Worm (Caenorhabditis elegans) whole organism, late embryonic: ENCODE measurements around the gene mltn-6.

Experiments used
- C38D4.7 ChIP-seq: fragments of 200-800 bp; sonication (Bioruptor generic); optimal IDR thresholded peaks from 2 replicates; lab custom pipeline; 2018; ENCODE audit warnings: mild to moderate bottlenecking, missing genetic modification characterization, moderate library complexity, missing compliant biosample characterization
- K09A11.1 ChIP-seq: sonication (generic microtip); optimal IDR thresholded peaks from 2 replicates; lab custom pipeline; 2017; ENCODE audit warnings: antibody characterized with exemption, mild to moderate bottlenecking, missing genetic modification characterization, missing compliant biosample characterization; ENCODE audit not compliant: insufficient read depth
- T23F11.4 ChIP-seq: fragments of 200-800 bp; sonication (Bioruptor generic); optimal IDR thresholded peaks from 2 replicates; lab custom pipeline; 2018; ENCODE audit warnings: mild to moderate bottlenecking, missing genetic modification characterization, missing compliant biosample characterization
- Y22D7AL.16 ChIP-seq: sonication (generic microtip); optimal IDR thresholded peaks from 2 replicates; lab custom pipeline; 2016; ENCODE audit warnings: missing genetic modification characterization, missing compliant biosample characterization
- ahr-1 ChIP-seq: sonication (generic microtip); optimal IDR thresholded peaks from 2 replicates; lab custom pipeline; 2016; ENCODE audit warnings: missing genetic modification characterization, missing compliant biosample characterization
- ama-1 ChIP-seq: fragments of 150-350 bp; optimal IDR thresholded peaks from 2 replicates; lab custom pipeline; 2014
- ceh-18 ChIP-seq: sonication (generic microtip); optimal IDR thresholded peaks from 2 replicates; lab custom pipeline; 2016; ENCODE audit warnings: missing genetic modification characterization, missing compliant biosample characterization
- ceh-19 ChIP-seq: fragments of 200-800 bp; sonication (Bioruptor generic); optimal IDR thresholded peaks from 2 replicates; lab custom pipeline; 2018; ENCODE audit warnings: mild to moderate bottlenecking, missing genetic modification characterization, missing compliant biosample characterization
- ceh-2 ChIP-seq: sonication (generic microtip); optimal IDR thresholded peaks from 2 replicates; lab custom pipeline; 2016; ENCODE audit warnings: missing genotype, missing genetic modification characterization, missing compliant biosample characterization
- ceh-22 ChIP-seq: sonication (generic microtip); optimal IDR thresholded peaks from 2 replicates; lab custom pipeline; 2017; ENCODE audit warnings: missing biosample characterization, missing genetic modification characterization
- ceh-24 ChIP-seq: sonication (generic microtip); optimal IDR thresholded peaks from 2 replicates; lab custom pipeline; 2016; ENCODE audit warnings: mild to moderate bottlenecking, missing genetic modification characterization, missing compliant biosample characterization
- ceh-30 ChIP-seq: fragments of 150-350 bp; optimal IDR thresholded peaks from 2 replicates; lab custom pipeline; 2014; ENCODE audit warnings: missing biosample characterization, missing genetic modification characterization
- ceh-31 ChIP-seq: sonication (generic microtip); optimal IDR thresholded peaks from 2 replicates; lab custom pipeline; 2016; ENCODE audit warnings: missing genetic modification characterization, missing compliant biosample characterization
- ceh-45 ChIP-seq: fragments of 200-800 bp; sonication (Bioruptor generic); IDR thresholded peaks from 2 replicates; pipeline ENCODE4 v1.3.6; 2022; ENCODE audit warnings: missing genetic modification reagents, missing genetic modification characterization, missing compliant biosample characterization
- dmd-4 ChIP-seq: sonication (generic microtip); optimal IDR thresholded peaks from 2 replicates; lab custom pipeline; 2016; ENCODE audit warnings: borderline replicate concordance, missing genetic modification characterization, missing compliant biosample characterization
- elt-4 ChIP-seq: sonication (generic microtip); optimal IDR thresholded peaks from 2 replicates; lab custom pipeline; 2016; ENCODE audit warnings: missing genetic modification characterization, missing compliant biosample characterization
- fkh-6 ChIP-seq: sonication (generic microtip); optimal IDR thresholded peaks from 2 replicates; lab custom pipeline; 2016; ENCODE audit warnings: missing genetic modification characterization, missing compliant biosample characterization
- gmeb-2 ChIP-seq: sonication (generic microtip); optimal IDR thresholded peaks from 2 replicates; lab custom pipeline; 2016; ENCODE audit warnings: missing genetic modification characterization, inconsistent platforms, missing compliant biosample characterization
- hlh-13 ChIP-seq: fragments of 200-800 bp; sonication (Bioruptor generic); optimal IDR thresholded peaks from 2 replicates; lab custom pipeline; 2018; ENCODE audit warnings: mild to moderate bottlenecking, missing genetic modification characterization, missing compliant biosample characterization
- lim-6 ChIP-seq: sonication (generic microtip); optimal IDR thresholded peaks from 2 replicates; lab custom pipeline; 2016; ENCODE audit warnings: missing genetic modification characterization, missing compliant biosample characterization
- mec-3 ChIP-seq: sonication (generic microtip); optimal IDR thresholded peaks from 2 replicates; lab custom pipeline; 2016; ENCODE audit warnings: borderline replicate concordance, missing genetic modification characterization, missing compliant biosample characterization
- nfya-1 ChIP-seq: sonication (generic microtip); optimal IDR thresholded peaks from 2 replicates; lab custom pipeline; 2017; ENCODE audit warnings: missing genetic modification characterization, mild to moderate bottlenecking, missing compliant biosample characterization, antibody characterized with exemption, moderate library complexity
- nhr-11 ChIP-seq: fragments of 150-350 bp; optimal IDR thresholded peaks from 2 replicates; lab custom pipeline; 2014; ENCODE audit warnings: missing biosample characterization, missing genetic modification characterization
- pag-3 ChIP-seq: sonication (generic microtip); optimal IDR thresholded peaks from 2 replicates; lab custom pipeline; 2016; ENCODE audit warnings: missing compliant biosample characterization, missing genetic modification characterization, borderline replicate concordance
- pat-9 ChIP-seq: fragments of 200-800 bp; sonication (Bioruptor generic); optimal IDR thresholded peaks from 2 replicates; lab custom pipeline; 2018; ENCODE audit warnings: mild to moderate bottlenecking, missing genetic modification characterization, moderate library complexity, missing compliant biosample characterization
- pax-1 ChIP-seq: fragments of 150-350 bp; optimal IDR thresholded peaks from 2 replicates; lab custom pipeline; 2014; ENCODE audit warnings: missing biosample characterization, missing genetic modification characterization
- pha-2 ChIP-seq: sonication (generic microtip); optimal IDR thresholded peaks from 2 replicates; lab custom pipeline; 2017; ENCODE audit warnings: mild to moderate bottlenecking, missing genetic modification characterization, missing compliant biosample characterization
- pqm-1 ChIP-seq: sonication (generic microtip); optimal IDR thresholded peaks from 2 replicates; lab custom pipeline; 2016; ENCODE audit warnings: missing genetic modification characterization, missing compliant biosample characterization
- rnt-1 ChIP-seq: sonication (generic microtip); optimal IDR thresholded peaks from 2 replicates; lab custom pipeline; 2016; ENCODE audit warnings: missing genetic modification characterization, missing compliant biosample characterization
- sdc-2 ChIP-seq: sonication (generic microtip); optimal IDR thresholded peaks from 2 replicates; lab custom pipeline; 2016; ENCODE audit warnings: missing genotype, missing genetic modification characterization, missing compliant biosample characterization
- sox-2 ChIP-seq: fragments of 200-800 bp; sonication (Bioruptor generic); IDR thresholded peaks from 2 replicates; pipeline ENCODE4 v1.3.6; 2022; ENCODE audit warnings: missing genetic modification reagents, missing genetic modification characterization, missing compliant biosample characterization
- tbx-2 ChIP-seq: sonication (generic microtip); optimal IDR thresholded peaks from 2 replicates; lab custom pipeline; 2016; ENCODE audit warnings: missing genetic modification characterization, missing compliant biosample characterization
- ttx-3 ChIP-seq: sonication (generic microtip); optimal IDR thresholded peaks from 2 replicates; lab custom pipeline; 2016; ENCODE audit warnings: missing genetic modification reagents, missing genetic modification characterization, missing compliant biosample characterization
- zip-5 ChIP-seq: sonication (generic microtip); optimal IDR thresholded peaks from 2 replicates; lab custom pipeline; 2016; ENCODE audit warnings: missing genetic modification characterization, missing compliant biosample characterization

Gene mltn-6

DNA sequence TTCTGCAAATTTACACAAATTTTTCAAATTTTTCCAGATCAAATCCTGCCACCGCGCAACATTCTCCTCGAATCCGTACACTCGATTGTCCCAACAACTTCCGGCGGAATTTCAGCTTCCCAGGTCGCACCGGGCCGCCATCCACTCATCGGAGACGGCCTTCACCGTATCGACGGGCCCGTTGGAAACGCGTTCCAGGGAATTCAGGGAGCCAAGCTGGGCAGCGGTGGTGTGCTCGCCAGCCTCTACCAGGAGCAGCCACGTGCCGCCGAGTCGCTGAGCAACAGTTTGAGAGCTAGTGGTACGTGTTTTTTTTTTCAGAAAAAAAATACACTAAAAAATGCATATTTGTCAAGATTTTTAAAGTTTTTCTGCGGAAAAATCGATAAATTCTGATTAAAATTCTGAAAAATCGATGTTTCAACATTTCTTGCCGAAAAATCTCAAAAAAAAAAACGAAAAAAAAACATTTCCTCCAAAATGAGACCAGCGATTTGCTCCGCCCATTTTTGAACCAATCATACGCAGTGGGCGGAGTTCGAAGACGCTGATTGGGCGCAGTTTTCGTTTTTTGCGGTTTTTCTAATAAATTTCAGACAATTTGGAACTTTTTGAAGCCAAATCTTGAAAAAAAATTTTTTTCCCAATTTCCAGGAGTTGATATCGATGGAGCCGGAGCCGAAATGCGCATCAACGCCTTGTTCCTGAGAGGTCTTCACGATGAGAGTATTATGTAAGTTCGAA lies 7.6 kb upstream of the mltn-6 start:
- TF ChIP-seq nfya-1 (peak; percentile 65), Y22D7AL.16 (tag; lab: Kevin White, UChicago) (no peak)

DNA sequence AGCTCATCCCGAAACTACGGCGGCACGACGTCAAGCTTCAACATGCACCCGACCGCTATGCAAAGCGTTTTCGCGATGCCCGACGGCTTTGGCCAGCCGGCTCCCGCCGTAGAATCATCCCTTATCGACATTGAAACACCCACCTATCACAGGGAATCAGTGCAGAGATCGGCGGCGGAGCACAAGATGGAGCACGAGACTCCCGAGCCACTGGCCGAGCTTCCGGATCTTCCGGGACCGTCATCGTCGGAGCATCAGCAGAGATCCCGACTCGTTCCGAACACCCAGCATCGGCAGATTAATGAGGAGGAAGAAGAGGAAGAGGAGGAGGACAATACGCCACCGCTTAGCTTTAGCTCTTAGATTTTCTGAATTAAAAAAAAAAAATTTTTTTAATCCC lies 6.3 kb upstream of the mltn-6 start:
- TF ChIP-seq ceh-31 (tag; lab: Kevin White, UChicago) (no peak), nfya-1 (no peak), T23F11.4 (no peak), ceh-22 (tag; lab: Kevin White, UChicago) (no peak), pha-2 (tag; lab: Kevin White, UChicago) (no peak), ahr-1 (tag; lab: Kevin White, UChicago) (no peak), hlh-13 (GFP tag; lab: Kevin White, UChicago) (no peak), C38D4.7 (GFP tag; lab: Kevin White, UChicago) (no peak), pax-1 (tag; lab: Kevin White, UChicago) (no peak), pqm-1 (no peak), K09A11.1 (tag; lab: Kevin White, UChicago) (no peak)
- TF ChIP-seq, all 69 proteins: peak for 0

DNA sequence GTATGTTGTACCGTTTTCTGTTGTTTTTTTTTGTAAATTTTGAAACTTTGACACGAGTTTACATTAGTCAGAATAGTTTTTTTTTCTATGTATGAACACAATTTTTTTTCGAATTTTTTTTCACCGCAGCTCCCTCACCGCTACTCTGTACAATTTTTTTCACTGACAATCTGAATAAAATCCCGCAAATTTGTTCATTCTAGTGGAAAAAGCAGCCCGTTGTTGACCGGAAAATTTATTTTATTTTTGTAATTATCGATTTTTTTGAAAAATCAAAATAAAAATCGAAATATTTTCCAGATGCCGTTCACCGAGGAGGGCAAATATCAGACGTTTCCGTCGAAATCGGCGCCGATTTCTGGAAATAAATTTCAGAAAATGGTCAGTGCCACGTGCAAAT lies 5.3 kb upstream of the mltn-6 start, which contains the start of gene T22H9.1:
Gene T22H9.1, plus strand, starts transcription at position 301 of the 400 bp plus-strand sequence.
- TF ChIP-seq ceh-18: no peak
- TF ChIP-seq pag-3: no peak
- TF ChIP-seq ceh-2 (tag; lab: Kevin White, UChicago): no peak

DNA sequence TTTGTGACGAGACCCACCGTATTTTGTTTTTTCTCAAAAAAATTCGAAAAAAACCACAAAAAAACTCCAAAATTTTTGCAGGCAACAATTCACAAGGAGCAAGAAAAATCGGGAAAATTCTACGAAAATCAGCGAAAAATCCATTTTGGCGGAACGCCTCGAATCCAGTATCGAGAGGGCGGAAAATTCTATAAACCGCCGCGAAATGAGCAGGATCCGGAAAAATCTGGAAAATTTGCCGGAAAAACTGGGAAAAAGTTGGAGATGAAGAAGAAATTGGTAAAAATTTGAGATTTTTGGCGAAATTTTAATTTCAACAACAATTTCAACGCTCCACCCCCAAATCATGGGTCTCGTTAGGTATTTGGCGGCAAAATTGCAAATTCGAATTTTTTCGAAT lies 4.7 kb upstream of the mltn-6 start:
- TF ChIP-seq pat-9 (tag; lab: Kevin White, UChicago) (no peak), sox-2 (GFP tag; lab: Robert Waterston, UW) (no peak), ceh-30 (tag; lab: Kevin White, UChicago) (no peak), elt-4 (tag; lab: Kevin White, UChicago) (no peak), C38D4.7 (GFP tag; lab: Kevin White, UChicago) (no peak), rnt-1 (tag; lab: Kevin White, UChicago) (no peak)

DNA sequence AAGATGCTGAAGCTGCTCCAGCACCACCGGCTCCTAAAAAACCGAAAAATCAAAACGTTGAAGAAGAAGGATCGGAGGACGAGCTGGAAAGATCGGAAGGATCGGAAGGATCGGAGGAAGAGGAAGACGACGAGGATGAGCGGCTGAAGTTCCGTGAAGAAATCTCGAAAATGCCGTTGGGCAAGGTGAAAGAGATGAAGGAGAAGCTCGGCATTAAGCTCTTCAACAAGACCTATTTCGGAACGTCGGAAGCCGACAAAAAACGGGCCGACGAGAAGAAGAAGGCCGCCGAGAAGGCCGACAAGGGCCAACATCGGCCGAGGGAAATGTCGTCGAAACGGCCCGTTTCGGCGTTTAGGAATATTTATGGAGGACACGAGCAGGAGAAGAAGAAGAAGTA lies 3.5 kb upstream of the mltn-6 start:
- TF ChIP-seq ceh-45 (GFP tag; lab: Robert Waterston, UW) (no peak), pqm-1 (no peak), ceh-31 (tag; lab: Kevin White, UChicago) (no peak), pha-2 (tag; lab: Kevin White, UChicago) (no peak), nhr-11 (no peak), mec-3 (no peak), tbx-2 (tag; lab: Kevin White, UChicago) (no peak), gmeb-2 (tag; lab: Kevin White, UChicago) (no peak), ahr-1 (tag; lab: Kevin White, UChicago) (no peak), ceh-18 (no peak)

DNA sequence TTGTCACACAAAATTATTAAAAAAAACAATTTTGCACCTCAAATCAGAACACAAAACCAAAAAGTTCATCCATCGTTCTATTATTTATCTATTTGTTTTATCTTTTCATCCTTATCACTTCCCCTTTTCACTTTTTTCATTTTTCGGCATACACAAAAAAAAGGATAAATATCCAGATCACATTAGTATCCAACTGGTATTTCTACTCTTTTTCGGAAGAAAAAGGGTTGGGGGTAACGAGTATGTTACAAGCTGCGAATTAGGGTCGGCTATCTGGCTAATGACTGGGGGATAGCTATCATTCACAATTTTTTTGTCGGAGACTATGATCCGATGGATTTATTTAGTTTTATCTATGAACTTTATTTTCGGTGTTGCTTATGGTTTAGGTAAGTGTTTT lies 5.3 kb downstream of the mltn-6 start, which contains the start of gene mltn-7:
Gene mltn-7, plus strand, starts transcription at position 301 of the 400 bp plus-strand sequence.
- TF ChIP-seq ceh-24 (tag; lab: Kevin White, UChicago): no peak
- TF ChIP-seq fkh-6: no peak
- no peak for TF ChIP-seq hlh-13 (GFP tag; lab: Kevin White, UChicago)

DNA sequence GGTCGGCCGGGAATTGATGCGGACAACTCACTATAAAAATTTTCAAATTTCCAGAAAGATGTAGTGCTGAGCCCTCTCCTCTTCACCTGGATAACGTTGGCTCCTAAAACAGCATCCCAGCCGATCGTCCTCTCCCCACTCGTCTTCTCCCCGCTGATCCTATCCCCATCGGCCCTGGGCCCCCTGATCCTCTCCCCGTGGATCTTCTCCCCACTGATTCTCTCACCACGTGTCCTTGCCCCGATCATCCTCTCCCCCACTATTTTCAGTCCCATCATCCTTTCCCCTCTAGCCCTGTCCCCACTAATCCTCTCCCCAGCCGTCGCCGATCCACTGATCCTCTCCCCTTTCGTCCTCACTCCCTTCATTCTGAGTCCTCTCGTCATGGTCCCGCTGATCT lies 8.4 kb downstream of the mltn-6 start:
- TF ChIP-seq ceh-31 (tag; lab: Kevin White, UChicago): no peak
- no peak for TF ChIP-seq ceh-24 (tag; lab: Kevin White, UChicago)
- no peak for TF ChIP-seq ceh-19
- no peak for TF ChIP-seq elt-4 (tag; lab: Kevin White, UChicago)
- TF ChIP-seq sdc-2: no peak
- no peak for TF ChIP-seq ama-1 (lab: Kevin White, UChicago)
- no peak for TF ChIP-seq tbx-2 (tag; lab: Kevin White, UChicago)
- no peak for TF ChIP-seq nhr-11
- no peak for TF ChIP-seq T23F11.4
- TF ChIP-seq ttx-3 (tag; lab: Kevin White, UChicago): no peak
- TF ChIP-seq dmd-4 (tag; lab: Kevin White, UChicago): no peak
- TF ChIP-seq lim-6: no peak
- TF ChIP-seq zip-5 (tag; lab: Kevin White, UChicago): no peak
- TF ChIP-seq K09A11.1 (tag; lab: Kevin White, UChicago): no peak
- TF ChIP-seq, all 69 proteins: peak for 0
